Fruit fly (Drosophila melanogaster) whole organism: Measurements from ENCODE around the gene Nhe1.

Source experiments
- CG8478 ChIP-seq: fragments of >200 bp; optimal IDR thresholded peaks from 2 replicates; lab custom pipeline; 2018; ENCODE audit warnings: inconsistent platforms
- Dll ChIP-seq: fragments of >200 bp; optimal IDR thresholded peaks from 2 replicates; lab custom pipeline; 2017
- EcR ChIP-seq, 2 experiments: fragments of >200 bp; optimal IDR thresholded peaks; 2 replicates each; lab custom pipeline; 2017; ENCODE audit warnings: missing biosample characterization in 2 of 2, missing genetic modification characterization in 2 of 2, missing genetic modification reagents in 2 of 2
- pan ChIP-seq: fragments of >200 bp; optimal IDR thresholded peaks from 2 replicates; lab custom pipeline; 2017
- psq ChIP-seq: fragments of >200 bp; optimal IDR thresholded peaks from 2 replicates; lab custom pipeline; 2017
- usp ChIP-seq: fragments of >200 bp; optimal IDR thresholded peaks from 2 replicates; lab custom pipeline; 2017; ENCODE audit warnings: missing biosample characterization, missing genetic modification characterization, mixed read lengths

DNA sequence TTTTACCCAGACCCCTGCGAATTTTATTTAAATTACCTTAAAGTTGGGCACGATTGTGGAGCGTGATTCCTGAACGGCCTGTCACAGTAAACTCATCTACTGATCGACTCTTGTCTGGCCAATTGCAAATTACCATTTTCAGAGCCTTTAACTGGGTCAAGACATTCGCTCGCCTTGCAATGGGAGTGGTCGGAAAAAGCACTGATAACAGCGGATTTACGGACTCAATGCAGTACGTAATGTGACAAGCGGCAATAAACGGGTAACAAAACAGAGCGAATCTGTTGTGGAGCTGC, 29.5 kb upstream of the Nhe1 start:
- TF ChIP-seq CG8478 (no peak), Dll (lab: Kevin White, UChicago) (no peak), EcR (GFP tag; optimal IDR thresholded peaks at IDR 0.05; lab: Kevin White, UChicago) (no peak), psq (lab: Kevin White, UChicago) (no peak), usp (GFP tag; lab: Kevin White, UChicago) (no peak), pan (no peak)
